Fruit fly (Drosophila melanogaster) whole organism, adult: Measurements from ENCODE around the gene Lcp65Ad.

Experiments
- CG11617 ChIP-seq: fragments of 200-800 bp; sonication (Bioruptor generic); optimal IDR thresholded peaks from 2 replicates; lab custom pipeline; 2017; ENCODE audit warnings: mild to moderate bottlenecking, missing biosample characterization, missing genetic modification reagents, missing genetic modification characterization
- CG12768 ChIP-seq: fragments of 200-800 bp; sonication (Bioruptor generic); optimal IDR thresholded peaks from 2 replicates; lab custom pipeline; 2017; ENCODE audit warnings: missing biosample characterization, missing genetic modification characterization, mild to moderate bottlenecking, moderate library complexity, missing genetic modification reagents
- CG14711 ChIP-seq: fragments of 200-800 bp; sonication (Bioruptor generic); optimal IDR thresholded peaks from 2 replicates; lab custom pipeline; 2018; ENCODE audit warnings: missing biosample characterization, mild to moderate bottlenecking, missing genetic modification characterization, moderate library complexity
- CG7045 ChIP-seq: fragments of 200-800 bp; sonication (Bioruptor generic); optimal IDR thresholded peaks from 2 replicates; lab custom pipeline; 2017; ENCODE audit warnings: missing biosample characterization, mild to moderate bottlenecking, missing genetic modification characterization
- Crg-1 ChIP-seq: fragments of 200-800 bp; sonication (Bioruptor generic); optimal IDR thresholded peaks from 2 replicates; lab custom pipeline; 2016; ENCODE audit warnings: missing biosample characterization, missing genetic modification characterization
- Hr96 ChIP-seq: fragments of 200-800 bp; sonication (Bioruptor generic); optimal IDR thresholded peaks from 2 replicates; lab custom pipeline; 2016; ENCODE audit warnings: missing biosample characterization, missing genetic modification characterization
- cnc ChIP-seq, 2 experiments: fragments of >200 bp; optimal IDR thresholded peaks; 2 replicates each; lab custom pipeline; 2017

- TF ChIP-seq cnc (optimal IDR thresholded peaks at IDR 0.05; lab: Kevin White, UChicago): no peak
- TF ChIP-seq CG7045 (GFP tag; lab: Kevin White, UChicago): no peak
- TF ChIP-seq CG11617 (GFP tag; lab: Kevin White, UChicago): no peak
- no peak for TF ChIP-seq CG12768
- no peak for TF ChIP-seq Crg-1 (GFP tag; lab: Kevin White, UChicago)
- TF ChIP-seq Hr96 (GFP tag; lab: Kevin White, UChicago): no peak
- no peak for TF ChIP-seq CG14711
Measured at dm6 chr3L:6125409-6125689, 17.8 kb upstream of the Lcp65Ad start.
